Worm (Caenorhabditis elegans): Measurements from ENCODE around the gene sinh-1.

DNA sequence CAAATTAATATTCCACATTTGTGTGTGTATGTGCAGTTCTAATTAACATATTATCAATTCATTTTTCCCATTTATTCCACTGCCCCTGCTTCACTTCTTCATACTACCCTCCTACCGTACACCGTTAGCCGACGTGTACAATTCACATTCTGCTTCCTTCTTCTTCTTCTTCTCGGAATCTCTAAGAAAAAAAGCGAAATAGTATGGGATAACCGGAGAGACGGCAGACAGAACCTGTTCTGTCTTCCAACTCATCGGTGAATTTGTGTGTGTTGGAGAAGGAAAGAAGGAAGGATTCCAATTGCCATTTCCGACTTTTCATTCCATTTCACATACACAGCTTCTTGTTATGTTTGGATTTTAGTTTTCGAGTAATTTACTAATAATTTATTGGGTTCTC lies 9.4 kb downstream of the sinh-1 start:
- TF ChIP-seq aly-2 (tag; optimal IDR thresholded peaks at IDR 0.05) (no peak), unc-62 (GFP tag; optimal IDR thresholded peaks at IDR 0.05) (no peak), unc-39 (tag; optimal IDR thresholded peaks at IDR 0.05) (no peak), lin-39 (tag; optimal IDR thresholded peaks at IDR 0.05) (no peak)
